Worm (Caenorhabditis elegans) whole organism, L4 larva: Measurements from ENCODE around the gene W06A7.2.

Source experiments
- R02D3.7 ChIP-seq: fragments of 150-350 bp; sonication (generic microtip); optimal IDR thresholded peaks from 3 replicates; lab custom pipeline; 2014; ENCODE audit warnings: missing biosample characterization, missing genetic modification characterization
- ama-1 ChIP-seq: fragments of 150-350 bp; optimal IDR thresholded peaks from 2 replicates; lab custom pipeline; 2014; ENCODE audit warnings: inconsistent platforms, mixed read lengths
- fos-1 ChIP-seq: fragments of 150-350 bp; optimal IDR thresholded peaks from 2 replicates; lab custom pipeline; 2014; ENCODE audit warnings: missing biosample characterization, missing genetic modification characterization
- jun-1 ChIP-seq: fragments of 150-350 bp; optimal IDR thresholded peaks from 2 replicates; lab custom pipeline; 2014; ENCODE audit warnings: missing biosample characterization, missing genetic modification reagents, missing genetic modification characterization
- lsy-2 ChIP-seq, 2 experiments: fragments of 150-350 bp in 1 of 2; sonication (generic microtip) in 1 of 2; optimal IDR thresholded peaks; 2 replicates each; lab custom pipeline; 2014 to 2017; ENCODE audit warnings: missing biosample characterization in 2 of 2, missing genetic modification characterization in 2 of 2
- mxl-3 ChIP-seq: fragments of 200-800 bp; sonication (Bioruptor generic); optimal IDR thresholded peaks from 2 replicates; lab custom pipeline; 2018; ENCODE audit warnings: mild to moderate bottlenecking, missing genetic modification characterization, missing compliant biosample characterization
- spr-3 ChIP-seq: fragments of 200-800 bp; sonication (Bioruptor generic); optimal IDR thresholded peaks from 2 replicates; lab custom pipeline; 2018; ENCODE audit warnings: mild to moderate bottlenecking, missing genetic modification characterization, missing compliant biosample characterization
- ztf-7 ChIP-seq: fragments of 150-350 bp; optimal IDR thresholded peaks from 2 replicates; lab custom pipeline; 2014; ENCODE audit warnings: missing biosample characterization, missing genetic modification characterization

DNA sequence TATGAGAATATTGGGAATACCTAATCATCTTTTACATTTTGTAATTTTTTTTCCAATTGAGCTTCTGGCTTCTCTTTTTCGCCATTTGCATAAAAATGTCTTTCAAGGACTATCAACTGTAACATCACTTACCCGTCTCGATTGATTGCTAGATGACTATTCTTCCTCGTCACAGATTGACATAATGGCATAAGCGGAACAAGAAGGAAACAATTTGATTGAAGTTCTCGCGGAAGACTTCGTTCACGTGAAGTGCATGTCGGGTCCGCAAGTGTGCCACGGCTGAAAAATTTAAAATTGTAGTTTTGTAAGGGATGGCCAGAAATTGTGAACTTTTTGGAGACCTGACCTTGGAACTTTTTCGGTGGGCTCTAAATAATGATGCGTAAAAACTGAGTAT lies 32.1 kb downstream of the W06A7.2 start:
- TF ChIP-seq R02D3.7 (tag; lab: Kevin White, UChicago) (no peak), jun-1 (tag; lab: Kevin White, UChicago) (no peak), lsy-2 (tag; optimal IDR thresholded peaks at IDR 0.05; lab: Kevin White, UChicago) (no peak), mxl-3 (GFP tag; lab: Kevin White, UChicago) (no peak), spr-3 (GFP tag; lab: Kevin White, UChicago) (no peak), fos-1 (tag; lab: Kevin White, UChicago) (no peak), ztf-7 (tag; lab: Kevin White, UChicago) (no peak), ama-1 (lab: Kevin White, UChicago) (no peak)
